Fruit fly (Drosophila melanogaster) whole organism, embryonic: ENCODE data around the gene sra.
A peak's percentile ranks its signal among the peaks of the same experiment; 100 is the strongest.

Source experiments
- CG10979 ChIP-seq: fragments of 200-800 bp; sonication (Bioruptor generic); optimal IDR thresholded peaks from 2 replicates; lab custom pipeline; 2018; ENCODE audit warnings: missing biosample characterization, mild to moderate bottlenecking, missing genetic modification characterization, moderate library complexity
- CG11247 ChIP-seq: fragments of 200-800 bp; sonication (Bioruptor generic); IDR thresholded peaks from 2 replicates; pipeline ENCODE4 v1.3.6; 2022; ENCODE audit warnings: missing biosample characterization, missing genetic modification characterization
- CG11696 ChIP-seq: fragments of 200-800 bp; sonication (Bioruptor generic); IDR thresholded peaks from 2 replicates; pipeline ENCODE4 v1.3.6; 2022; ENCODE audit warnings: missing biosample characterization, missing genetic modification characterization
- CG12942 ChIP-seq: fragments of 200-800 bp; sonication (Bioruptor generic); optimal IDR thresholded peaks from 3 replicates; lab custom pipeline; 2016; ENCODE audit warnings: missing biosample characterization, missing genetic modification characterization
- CG13624 ChIP-seq: fragments of 200-800 bp; sonication (Bioruptor generic); optimal IDR thresholded peaks from 2 replicates; lab custom pipeline; 2016; ENCODE audit warnings: missing biosample characterization, missing genetic modification characterization
- CG14441 ChIP-seq: fragments of 200-800 bp; sonication (Bioruptor generic); IDR thresholded peaks from 2 replicates; pipeline ENCODE4 v1.3.6; 2022; ENCODE audit warnings: missing biosample characterization, missing genetic modification characterization
- CG14860 ChIP-seq: fragments of 200-800 bp; sonication (Bioruptor generic); IDR thresholded peaks from 3 replicates; pipeline ENCODE4 v1.3.6; 2022; ENCODE audit warnings: missing biosample characterization, missing genetic modification characterization; ENCODE audit not compliant: partially characterized antibody
- CG15269 ChIP-seq: fragments of 200-800 bp; sonication (Bioruptor generic); optimal IDR thresholded peaks from 2 replicates; lab custom pipeline; 2018; ENCODE audit warnings: missing biosample characterization, mild to moderate bottlenecking, missing genetic modification characterization, moderate library complexity
- CG1647 ChIP-seq: fragments of 200-800 bp; sonication (Bioruptor generic); optimal IDR thresholded peaks from 3 replicates; lab custom pipeline; 2016; ENCODE audit warnings: missing biosample characterization, missing genetic modification characterization
- CG17359 ChIP-seq: fragments of 200-800 bp; sonication (Bioruptor generic); optimal IDR thresholded peaks from 3 replicates; lab custom pipeline; 2018; ENCODE audit warnings: missing biosample characterization, mild to moderate bottlenecking, missing genetic modification characterization, moderate library complexity
- CG1832 ChIP-seq: fragments of 200-800 bp; sonication (Bioruptor generic); optimal IDR thresholded peaks from 2 replicates; lab custom pipeline; 2017; ENCODE audit warnings: missing biosample characterization, mild to moderate bottlenecking, missing genetic modification characterization, inconsistent platforms
- CG2120 ChIP-seq: fragments of 200-800 bp; sonication (Bioruptor generic); optimal IDR thresholded peaks from 3 replicates; lab custom pipeline; 2016; ENCODE audit warnings: missing biosample characterization, missing genetic modification characterization
- CG2199 ChIP-seq: fragments of 200-800 bp; sonication (Bioruptor generic); IDR thresholded peaks from 3 replicates; pipeline ENCODE4 v1.3.6; 2022; ENCODE audit warnings: missing biosample characterization, missing genetic modification characterization
- CG2678 ChIP-seq: fragments of 200-800 bp; sonication (Bioruptor generic); optimal IDR thresholded peaks from 3 replicates; lab custom pipeline; 2019; ENCODE audit warnings: missing biosample characterization, mild to moderate bottlenecking, missing genetic modification characterization, moderate library complexity
- CG5180 ChIP-seq: fragments of 200-800 bp; sonication (Bioruptor generic); optimal IDR thresholded peaks from 3 replicates; lab custom pipeline; 2017; ENCODE audit warnings: missing biosample characterization, missing genetic modification characterization, mild to moderate bottlenecking, moderate library complexity, missing genetic modification reagents
- CG6175 ChIP-seq: fragments of 200-800 bp; sonication (Bioruptor generic); IDR thresholded peaks from 3 replicates; pipeline ENCODE4 v1.3.6; 2022; ENCODE audit warnings: missing biosample characterization, missing genetic modification characterization
- CG7928 ChIP-seq: fragments of 200-800 bp; sonication (Bioruptor generic); optimal IDR thresholded peaks from 2 replicates; lab custom pipeline; 2017; ENCODE audit warnings: missing biosample characterization, mild to moderate bottlenecking, missing genetic modification characterization
- CG7963 ChIP-seq: fragments of 200-800 bp; sonication (Bioruptor generic); IDR thresholded peaks from 3 replicates; pipeline ENCODE4 v1.3.6; 2022; ENCODE audit warnings: missing biosample characterization, missing genetic modification characterization; ENCODE audit not compliant: partially characterized antibody
- CG9727 ChIP-seq: fragments of 200-800 bp; sonication (Bioruptor generic); optimal IDR thresholded peaks from 3 replicates; lab custom pipeline; 2017; ENCODE audit warnings: missing biosample characterization, mild to moderate bottlenecking, missing genetic modification characterization
- D ChIP-seq, 2 experiments: fragments of 200-800 bp in 1 of 2; fragments of >200 bp in 1 of 2; sonication (Bioruptor generic) in 1 of 2; optimal IDR thresholded peaks; 2 replicates in 1 of 2; 3 replicates in 1 of 2; lab custom pipeline; 2017; ENCODE audit warnings: mild to moderate bottlenecking in 1 of 2, missing biosample characterization in 1 of 2, missing genetic modification characterization in 1 of 2, missing genetic modification reagents in 1 of 2
- Deaf1 ChIP-seq: fragments of 200-800 bp; optimal IDR thresholded peaks from 3 replicates; lab custom pipeline; 2019; ENCODE audit warnings: missing biosample characterization, mild to moderate bottlenecking, missing genetic modification characterization, moderate library complexity
- Dek ChIP-seq: fragments of 200-800 bp; sonication (Bioruptor generic); optimal IDR thresholded peaks from 3 replicates; lab custom pipeline; 2019; ENCODE audit warnings: missing biosample characterization, mild to moderate bottlenecking, missing genetic modification characterization, moderate library complexity
- Ets65A ChIP-seq: fragments of 200-800 bp; sonication (Bioruptor generic); peaks from one replicate; lab custom pipeline; 2016; ENCODE audit warnings: missing biosample characterization, missing genetic modification characterization
- Fer2 ChIP-seq: fragments of 200-800 bp; sonication (Bioruptor generic); optimal IDR thresholded peaks from 2 replicates; lab custom pipeline; 2018; ENCODE audit warnings: missing biosample characterization, mild to moderate bottlenecking, missing genetic modification characterization, moderate library complexity
- HHEX ChIP-seq: fragments of 200-800 bp; sonication (Bioruptor generic); optimal IDR thresholded peaks from 3 replicates; lab custom pipeline; 2017; ENCODE audit warnings: missing biosample characterization, mild to moderate bottlenecking, missing genetic modification characterization, missing genetic modification reagents
- Hr3 ChIP-seq: fragments of 200-800 bp; sonication (Bioruptor generic); optimal IDR thresholded peaks from 3 replicates; lab custom pipeline; 2016; ENCODE audit warnings: missing biosample characterization, missing genetic modification characterization
- MTF-1 ChIP-seq: fragments of 200-800 bp; sonication (Bioruptor generic); optimal IDR thresholded peaks from 2 replicates; lab custom pipeline; 2018; ENCODE audit warnings: missing biosample characterization, mild to moderate bottlenecking, missing genetic modification characterization, borderline replicate concordance
- Mes4 ChIP-seq: fragments of 200-800 bp; sonication (Bioruptor generic); optimal IDR thresholded peaks from 2 replicates; lab custom pipeline; 2016; ENCODE audit warnings: missing biosample characterization, missing genetic modification characterization
- Pdp1 ChIP-seq, 2 experiments: fragments of 200-800 bp; sonication (Bioruptor generic); optimal IDR thresholded peaks; 3 replicates each; lab custom pipeline; 2016; ENCODE audit warnings: missing biosample characterization in 2 of 2, missing genetic modification characterization in 2 of 2, mild to moderate bottlenecking in 1 of 2, moderate library complexity in 1 of 2
- Poxn ChIP-seq: fragments of 200-800 bp; sonication (Bioruptor generic); IDR thresholded peaks from 2 replicates; pipeline ENCODE4 v1.3.6; 2022; ENCODE audit warnings: missing biosample characterization, missing genetic modification characterization
- Rfx ChIP-seq: fragments of 200-800 bp; sonication (Bioruptor generic); IDR thresholded peaks from 2 replicates; pipeline ENCODE4 v1.3.6; 2022; ENCODE audit warnings: missing biosample characterization, missing genetic modification characterization
- Six4 ChIP-seq: fragments of 200-800 bp; sonication (Bioruptor generic); optimal IDR thresholded peaks from 2 replicates; lab custom pipeline; 2016; ENCODE audit warnings: missing biosample characterization, missing genetic modification characterization
- Xbp1 ChIP-seq: fragments of 200-800 bp; sonication (Bioruptor generic); optimal IDR thresholded peaks from 3 replicates; lab custom pipeline; 2016; ENCODE audit warnings: missing biosample characterization, mild to moderate bottlenecking, missing genetic modification characterization
- bowl ChIP-seq: fragments of 200-800 bp; sonication (Bioruptor generic); IDR thresholded peaks from 2 replicates; pipeline ENCODE4 v1.3.6; 2022; ENCODE audit warnings: missing biosample characterization, missing genetic modification characterization
- br ChIP-seq: fragments of >200 bp; optimal IDR thresholded peaks from 2 replicates; lab custom pipeline; 2017
- dmrt99B ChIP-seq: fragments of 200-800 bp; sonication (Bioruptor generic); optimal IDR thresholded peaks from 2 replicates; lab custom pipeline; 2018; ENCODE audit warnings: missing biosample characterization, mild to moderate bottlenecking, missing genetic modification characterization, moderate library complexity
- fd96Cb ChIP-seq: fragments of 200-800 bp; sonication (Bioruptor generic); optimal IDR thresholded peaks from 2 replicates; lab custom pipeline; 2018; ENCODE audit warnings: missing biosample characterization, mild to moderate bottlenecking, missing genetic modification characterization, moderate library complexity
- gsb ChIP-seq: fragments of 200-800 bp; sonication (Bioruptor generic); IDR thresholded peaks from 2 replicates; pipeline ENCODE4 v1.3.6; 2022; ENCODE audit warnings: missing biosample characterization, missing genetic modification characterization
- lbe ChIP-seq: fragments of 200-800 bp; sonication (Bioruptor generic); optimal IDR thresholded peaks from 2 replicates; lab custom pipeline; 2016; ENCODE audit warnings: missing biosample characterization, mild to moderate bottlenecking, missing genetic modification characterization
- mam ChIP-seq: fragments of 200-800 bp; sonication (Bioruptor generic); optimal IDR thresholded peaks from 3 replicates; lab custom pipeline; 2016; ENCODE audit warnings: missing biosample characterization, missing genetic modification characterization
- prd ChIP-seq, 3 experiments: fragments of >200 bp in 2 of 3; fragments of 200-800 bp in 1 of 3; sonication (Bioruptor generic) in 1 of 3; optimal IDR thresholded peaks in 2 of 3; IDR thresholded peaks in 1 of 3; 2 replicates in 2 of 3; 3 replicates in 1 of 3; pipeline versions ENCODE4 v1.3.6 to Lab custom; 2017 to 2022; ENCODE audit warnings: missing biosample characterization in 1 of 3, missing genetic modification characterization in 1 of 3
- ranshi ChIP-seq: fragments of 200-800 bp; sonication (Bioruptor generic); IDR thresholded peaks from 2 replicates; pipeline ENCODE4 v1.3.6; 2022; ENCODE audit warnings: missing biosample characterization, missing genetic modification characterization
- rib ChIP-seq: fragments of 200-800 bp; sonication (Bioruptor generic); IDR thresholded peaks from 2 replicates; pipeline ENCODE4 v1.3.6; 2022; ENCODE audit warnings: missing biosample characterization, missing genetic modification characterization
- sens ChIP-seq: fragments of 200-800 bp; sonication (Bioruptor generic); peaks from one replicate; lab custom pipeline; 2016; ENCODE audit warnings: missing biosample characterization, missing genetic modification characterization
- slou ChIP-seq: fragments of 200-800 bp; sonication (Bioruptor generic); optimal IDR thresholded peaks from 3 replicates; lab custom pipeline; 2016; ENCODE audit warnings: missing biosample characterization, missing genetic modification characterization
- sna ChIP-seq: fragments of 200-800 bp; sonication (Bioruptor generic); IDR thresholded peaks from 2 replicates; pipeline ENCODE4 v1.3.6; 2022; ENCODE audit warnings: missing biosample characterization, missing genetic modification characterization; ENCODE audit not compliant: partially characterized antibody
- sqz ChIP-seq: fragments of 200-800 bp; sonication (Bioruptor generic); optimal IDR thresholded peaks from 3 replicates; lab custom pipeline; 2018; ENCODE audit warnings: missing biosample characterization, mild to moderate bottlenecking, missing genetic modification characterization
- tio ChIP-seq: fragments of 200-800 bp; sonication (Bioruptor generic); optimal IDR thresholded peaks from 2 replicates; lab custom pipeline; 2017; ENCODE audit warnings: missing biosample characterization, missing genetic modification characterization, inconsistent platforms

Gene sra

dm6 chr3R:16208924-16209713 is 22.3 kb downstream of the sra start (continued):
- TF ChIP-seq dmrt99B (tag; lab: Kevin White, UChicago) (peak; percentile 33), rib (0 out of 2 replicates have a peak, but pooled peaks have one; percentile 61), HHEX (GFP tag; lab: Kevin White, UChicago) (peak; percentile 43), Poxn (GFP tag; lab: Robert Waterston, UW) (no peak), CG2199 (GFP tag; lab: Robert Waterston, UW) (peak; percentile 85; the same call in 2 of the 3 replicates), MTF-1 (GFP tag; lab: Kevin White, UChicago) (no peak), CG14860 (no peak), prd (optimal IDR thresholded peaks at IDR 0.05; lab: Kevin White, UChicago) (no peak), prd (GFP tag; IDR thresholded peaks at IDR 0.05; lab: Robert Waterston, UW) (peak; percentile 21; the same call in 1 of the 3 replicates), D (optimal IDR thresholded peaks at IDR 0.05; lab: Kevin White, UChicago) (no peak), D (GFP tag; optimal IDR thresholded peaks at IDR 0.05; lab: Kevin White, UChicago) (peak; percentile 59), CG2120 (peak; percentile 32), fd96Cb (peak; percentile 44), CG14441 (peak; percentile 25; the same call in 1 of the 2 replicates), Dek (tag; lab: Kevin White, UChicago) (no peak), slou (GFP tag; lab: Kevin White, UChicago) (no peak), Hr3 (GFP tag; lab: Kevin White, UChicago) (peak; percentile 61), mam (GFP tag; lab: Kevin White, UChicago) (no peak), CG11696 (peak; percentile 37; the same call in 1 of the 2 replicates), Rfx (GFP tag; lab: Robert Waterston, UW) (peak; percentile 31; the same call in 1 of the 2 replicates), CG15269 (tag; lab: Kevin White, UChicago) (peak; percentile 60), CG7928 (GFP tag; lab: Kevin White, UChicago) (no peak), Deaf1 (peak; percentile 73), CG13624 (peak; percentile 16), tio (GFP tag; lab: Kevin White, UChicago) (peak; percentile 33), Pdp1 (GFP tag; optimal IDR thresholded peaks at IDR 0.05; lab: Kevin White, UChicago) (no peak), CG6175 (peak; percentile 77; the same call in 2 of the 3 replicates), Xbp1 (GFP tag; lab: Kevin White, UChicago) (peak; percentile 37), CG12942 (GFP tag; lab: Kevin White, UChicago) (no peak), Ets65A (peak; percentile 73), lbe (peak; percentile 28), CG5180 (GFP tag; lab: Kevin White, UChicago) (peak; percentile 89), sna (GFP tag; lab: Robert Waterston, UW) (no peak), CG11247 (peak; percentile 23; the same call in 1 of the 2 replicates), CG9727 (GFP tag; lab: Kevin White, UChicago) (peak; percentile 83), br (no peak), sens (GFP tag; lab: Kevin White, UChicago) (peak; percentile 74), Fer2 (no peak), CG1832 (no peak), gsb (peak; percentile 47; the same call in 1 of the 2 replicates), CG17359 (peak; percentile 15), Six4 (GFP tag; lab: Kevin White, UChicago) (no peak), CG7963 (no peak), CG2678 (tag; lab: Kevin White, UChicago) (peak; percentile 71), ranshi (GFP tag; lab: Robert Waterston, UW) (peak; percentile 7; the same call in 1 of the 2 replicates), CG10979 (tag; lab: Kevin White, UChicago) (peak; percentile 64), bowl (GFP tag; lab: Robert Waterston, UW) (no peak), Mes4 (GFP tag; lab: Kevin White, UChicago) (no peak), CG1647 (GFP tag; lab: Kevin White, UChicago) (no peak), sqz (no peak)
